Worm (Caenorhabditis elegans) whole organism, mixed stage, embryonic: ENCODE measurements around the gene W03A5.2.

Experiments
- blmp-1 ChIP-seq: fragments of 150-350 bp; optimal IDR thresholded peaks from 2 replicates; lab custom pipeline; 2014; ENCODE audit warnings: missing biosample characterization, missing genetic modification characterization
- ceh-43 ChIP-seq: fragments of 200-800 bp; sonication (Bioruptor generic); optimal IDR thresholded peaks from 2 replicates; lab custom pipeline; 2018; ENCODE audit warnings: mild to moderate bottlenecking, missing genetic modification characterization, moderate library complexity, missing compliant biosample characterization
- ces-1 ChIP-seq: fragments of 150-350 bp; optimal IDR thresholded peaks from 2 replicates; lab custom pipeline; 2014; ENCODE audit warnings: missing biosample characterization, missing genetic modification reagents, missing genetic modification characterization
- ham-2 ChIP-seq: fragments of 200-800 bp; sonication (Bioruptor generic); optimal IDR thresholded peaks from 2 replicates; lab custom pipeline; 2018; ENCODE audit warnings: mild to moderate bottlenecking, missing genetic modification characterization, missing compliant biosample characterization
- lin-13 ChIP-seq: fragments of 150-350 bp; optimal IDR thresholded peaks from 2 replicates; lab custom pipeline; 2014; ENCODE audit warnings: missing biosample characterization, missing genetic modification characterization
- nhr-12 ChIP-seq: fragments of 150-350 bp; optimal IDR thresholded peaks from 2 replicates; lab custom pipeline; 2014; ENCODE audit warnings: missing biosample characterization, missing genetic modification characterization
- nhr-2 ChIP-seq: fragments of 150-350 bp; optimal IDR thresholded peaks from 2 replicates; lab custom pipeline; 2014; ENCODE audit warnings: missing biosample characterization, missing genetic modification characterization
- nhr-28 ChIP-seq: fragments of 150-350 bp; optimal IDR thresholded peaks from 2 replicates; lab custom pipeline; 2014; ENCODE audit warnings: missing biosample characterization, missing genetic modification characterization
- nhr-76 ChIP-seq: sonication (generic microtip); optimal IDR thresholded peaks from 2 replicates; lab custom pipeline; 2017; ENCODE audit warnings: missing biosample characterization, missing genetic modification characterization
- pha-4 ChIP-seq: fragments of 150-350 bp; optimal IDR thresholded peaks from 2 replicates; lab custom pipeline; 2018; ENCODE audit warnings: missing biosample characterization, missing genetic modification reagents, missing genetic modification characterization
- unc-62 ChIP-seq: fragments of 150-350 bp; optimal IDR thresholded peaks from 2 replicates; lab custom pipeline; 2014; ENCODE audit warnings: missing biosample characterization, missing genetic modification reagents, missing genetic modification characterization
- ztf-11 ChIP-seq: fragments of 150-350 bp; optimal IDR thresholded peaks from 2 replicates; lab custom pipeline; 2014; ENCODE audit warnings: missing biosample characterization, missing genetic modification characterization

- no peak for TF ChIP-seq ham-2 (GFP tag; lab: Kevin White, UChicago)
- no peak for TF ChIP-seq nhr-12 (tag; lab: Kevin White, UChicago)
- no peak for TF ChIP-seq nhr-28
- TF ChIP-seq nhr-76 (tag; lab: Kevin White, UChicago) = no peak
- TF ChIP-seq ceh-43 (GFP tag; lab: Kevin White, UChicago) = no peak
- TF ChIP-seq pha-4 = no peak
- no peak for TF ChIP-seq ces-1 (GFP tag; lab: Kevin White, UChicago)
- no peak for TF ChIP-seq ztf-11 (tag; lab: Kevin White, UChicago)
- no peak for TF ChIP-seq lin-13 (tag; lab: Kevin White, UChicago)
- no peak for TF ChIP-seq unc-62 (GFP tag; lab: Kevin White, UChicago)
- TF ChIP-seq nhr-2 (tag; lab: Kevin White, UChicago) = no peak
- no peak for TF ChIP-seq blmp-1 (tag; lab: Kevin White, UChicago)
These were observed 43.9 kb upstream of the W03A5.2 start, which contains the start of gene Y32H12A.1 for ce11 chrIII:5361909-5362308.
